Worm (Caenorhabditis elegans): Measurements from ENCODE around the gene Y41D4B.24.

The Y41D4B.24 gene

ce11 chrIV:1721610-1722009 is 39.6 kb upstream of the Y41D4B.24 start:
- TF ChIP-seq pha-4 (tag; optimal IDR thresholded peaks at IDR 0.05), result no peak
- TF ChIP-seq lim-6 (tag; optimal IDR thresholded peaks at IDR 0.05), result no peak
- no peak for TF ChIP-seq madf-2 (tag; optimal IDR thresholded peaks at IDR 0.05)
- no peak for TF ChIP-seq ets-4 (tag; optimal IDR thresholded peaks at IDR 0.05)
- no peak for TF ChIP-seq ztf-16 (tag; optimal IDR thresholded peaks at IDR 0.05)
- no peak for TF ChIP-seq ama-1 (optimal IDR thresholded peaks at IDR 0.05)
- TF ChIP-seq fax-1 (tag; optimal IDR thresholded peaks at IDR 0.05), result no peak

ce11 chrIV:1720474-1720873 is 38.5 kb upstream of the Y41D4B.24 start, which contains the start of gene epic-2:
Gene epic-2 (plus strand): TSS chrIV:1720790.
- no peak for TF ChIP-seq F13H6.1 (tag; optimal IDR thresholded peaks at IDR 0.05)
- TF ChIP-seq rnt-1 (tag; optimal IDR thresholded peaks at IDR 0.05), result no peak
- no peak for TF ChIP-seq dve-1 (tag; optimal IDR thresholded peaks at IDR 0.05)
- TF ChIP-seq npax-4 (tag; optimal IDR thresholded peaks at IDR 0.05), result no peak

ce11 chrIV:1715705-1716104 is 33.7 kb upstream of the Y41D4B.24 start:
- TF ChIP-seq hlh-6 (tag; optimal IDR thresholded peaks at IDR 0.05), result no peak
- no peak for TF ChIP-seq elt-2 (tag; optimal IDR thresholded peaks at IDR 0.05)
- no peak for TF ChIP-seq ama-1 (optimal IDR thresholded peaks at IDR 0.05)
- TF ChIP-seq ahr-1 (tag; optimal IDR thresholded peaks at IDR 0.05), result no peak
- no peak for TF ChIP-seq pag-3 (tag; optimal IDR thresholded peaks at IDR 0.05; ENCODE audit: borderline replicate concordance)
- TF ChIP-seq zip-5 (tag; optimal IDR thresholded peaks at IDR 0.05), result no peak
- no peak for TF ChIP-seq mec-3 (tag; optimal IDR thresholded peaks at IDR 0.05; ENCODE audit: borderline replicate concordance)
- no peak for TF ChIP-seq dmd-4 (tag; optimal IDR thresholded peaks at IDR 0.05; ENCODE audit: borderline replicate concordance)
- no peak for TF ChIP-seq hlh-15 (tag; optimal IDR thresholded peaks at IDR 0.05)
- TF ChIP-seq ceh-19 (GFP tag; optimal IDR thresholded peaks at IDR 0.05), result no peak

- TF ChIP-seq T23F11.4 (GFP tag; optimal IDR thresholded peaks at IDR 0.05) (no peak), ztf-16 (tag; optimal IDR thresholded peaks at IDR 0.05) (no peak), zip-5 (tag; optimal IDR thresholded peaks at IDR 0.05) (no peak), dve-1 (tag; optimal IDR thresholded peaks at IDR 0.05) (no peak)
Measured at ce11 chrIV:1713618-1714017, 31.7 kb upstream of the Y41D4B.24 start.

ce11 chrIV:1711029-1711489 is 29.1 kb upstream of the Y41D4B.24 start, which contains the start of gene rpi-2:
Gene rpi-2 (plus strand): TSS chrIV:1711262.
- TF ChIP-seq F13H6.1 (tag; optimal IDR thresholded peaks at IDR 0.05) (no peak), sdc-2 (tag; optimal IDR thresholded peaks at IDR 0.05) (peak; percentile 14), zip-5 (tag; optimal IDR thresholded peaks at IDR 0.05) (no peak), unc-42 (tag; optimal IDR thresholded peaks at IDR 0.05) (no peak), ama-1 (optimal IDR thresholded peaks at IDR 0.05) (peak; percentile 86)

ce11 chrIV:1710535-1710934 is 28.6 kb upstream of the Y41D4B.24 start:
- TF ChIP-seq gmeb-2 (tag; optimal IDR thresholded peaks at IDR 0.05), result no peak
- TF ChIP-seq unc-55 (GFP tag; optimal IDR thresholded peaks at IDR 0.05), result no peak
- TF ChIP-seq ceh-30 (tag; optimal IDR thresholded peaks at IDR 0.05), result no peak
- TF ChIP-seq Y22D7AL.16 (tag; optimal IDR thresholded peaks at IDR 0.05), result no peak
- TF ChIP-seq eyg-1 (tag; optimal IDR thresholded peaks at IDR 0.05), result no peak
- no peak for TF ChIP-seq elt-4 (tag; optimal IDR thresholded peaks at IDR 0.05)
- TF ChIP-seq pha-2 (tag; optimal IDR thresholded peaks at IDR 0.05), result no peak

- TF ChIP-seq pat-9 (tag; optimal IDR thresholded peaks at IDR 0.05), result no peak
- no peak for TF ChIP-seq fkh-6 (tag; optimal IDR thresholded peaks at IDR 0.05)
- peak; percentile 44 for TF ChIP-seq unc-55 (GFP tag; optimal IDR thresholded peaks at IDR 0.05)
- TF ChIP-seq ttx-3 (tag; optimal IDR thresholded peaks at IDR 0.05), result no peak
- TF ChIP-seq pha-4 (tag; optimal IDR thresholded peaks at IDR 0.05), result no peak
- no peak for TF ChIP-seq lim-6 (tag; optimal IDR thresholded peaks at IDR 0.05)
- no peak for TF ChIP-seq unc-3 (GFP tag; conservative IDR thresholded peaks at IDR 0.05)
- TF ChIP-seq unc-3 (tag; optimal IDR thresholded peaks at IDR 0.05), result no peak
- no peak for TF ChIP-seq dmd-4 (tag; optimal IDR thresholded peaks at IDR 0.05; ENCODE audit: borderline replicate concordance)
- TF ChIP-seq nhr-232 (tag; optimal IDR thresholded peaks at IDR 0.05), result no peak
- no peak for TF ChIP-seq K02D7.2 (tag; optimal IDR thresholded peaks at IDR 0.05)
- TF ChIP-seq madf-2 (tag; optimal IDR thresholded peaks at IDR 0.05), result no peak
- TF ChIP-seq zip-5 (tag; optimal IDR thresholded peaks at IDR 0.05), result no peak
- no peak for TF ChIP-seq npax-4 (tag; optimal IDR thresholded peaks at IDR 0.05)
- TF ChIP-seq sox-2 (GFP tag; IDR thresholded peaks at IDR 0.05), result no peak
- no peak for TF ChIP-seq C08G9.2 (tag; optimal IDR thresholded peaks at IDR 0.05)
- TF ChIP-seq ahr-1 (tag; optimal IDR thresholded peaks at IDR 0.05), result no peak
- TF ChIP-seq ceh-24 (tag; optimal IDR thresholded peaks at IDR 0.05), result no peak
- TF ChIP-seq ceh-22 (tag; optimal IDR thresholded peaks at IDR 0.05), result no peak
Measured at ce11 chrIV:1709695-1710315, 27.8 kb upstream of the Y41D4B.24 start, which contains the start of the genes pbs-1 and K08D12.3. Gene pbs-1 (minus strand): TSS chrIV:1709745. Gene K08D12.3 (plus strand): TSS chrIV:1710265.

All from whole organism, late embryonic.